Fruit fly (Drosophila melanogaster): ENCODE data around the gene CG14075.
A peak's percentile ranks its signal among the peaks of the same experiment; 100 is the strongest.

The CG14075 gene

DNA sequence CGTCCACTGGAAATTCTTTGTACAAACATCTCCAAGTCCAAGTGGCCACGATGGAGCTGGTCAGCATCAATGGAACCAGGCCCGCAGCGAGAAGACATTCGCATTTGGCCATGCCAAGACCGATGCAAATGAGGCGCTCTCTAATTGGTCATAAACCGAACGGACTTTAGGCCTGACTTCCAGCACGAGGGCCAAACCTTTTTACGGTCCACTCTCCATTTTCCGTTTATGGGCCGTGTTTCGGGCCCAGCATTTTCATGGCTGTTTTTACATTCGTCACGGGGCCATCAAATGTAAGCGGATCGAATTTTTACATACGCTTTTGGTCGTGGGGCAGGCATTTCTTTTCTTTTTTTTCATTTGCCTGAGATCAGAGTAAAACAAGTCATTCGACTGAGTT, 4.8 kb downstream of the CG14075 start, which contains the start of gene CG34256 (continued):
- TF ChIP-seq CG8290 (GFP tag; optimal IDR thresholded peaks at IDR 0.05) (no peak), CG8290 (tag; optimal IDR thresholded peaks at IDR 0.05) (no peak), CG6813 (GFP tag; optimal IDR thresholded peaks at IDR 0.05) (no peak), crol (GFP tag; IDR thresholded peaks at IDR 0.05) (no peak), zen2 (GFP tag; IDR thresholded peaks at IDR 0.05; ENCODE audit: partially characterized antibody) (no peak), CG2116 (GFP tag; optimal IDR thresholded peaks at IDR 0.05) (no peak), sug (tag; optimal IDR thresholded peaks at IDR 0.05) (peak; percentile 1), CG13894 (tag; optimal IDR thresholded peaks at IDR 0.05) (peak; percentile 26), amos (GFP tag; IDR thresholded peaks at IDR 0.05; ENCODE audit: partially characterized antibody) (peak; percentile 27; the same call in 1 of the 2 replicates), ttk (GFP tag; IDR thresholded peaks at IDR 0.05) (no peak), CG1792 (GFP tag; optimal IDR thresholded peaks at IDR 0.05) (no peak), sob (GFP tag; IDR thresholded peaks at IDR 0.05) (0 out of 2 replicates have a peak, but pooled peaks have one; percentile 11), kni (GFP tag; optimal IDR thresholded peaks at IDR 0.05) (peak; percentile 57), CG34376 (GFP tag; optimal IDR thresholded peaks at IDR 0.05) (no peak), CG10654 (GFP tag; optimal IDR thresholded peaks at IDR 0.05) (no peak), gsb-n (tag; optimal IDR thresholded peaks at IDR 0.05) (peak; percentile 96), nau (GFP tag; optimal IDR thresholded peaks at IDR 0.05) (no peak), unpg (GFP tag; optimal IDR thresholded peaks at IDR 0.05) (no peak), Opbp (GFP tag; IDR thresholded peaks at IDR 0.05; ENCODE audit: partially characterized antibody) (no peak), Bgb (GFP tag; IDR thresholded peaks at IDR 0.05; ENCODE audit: partially characterized antibody) (0 out of 2 replicates have a peak, but pooled peaks have one; percentile 17), CG17829 (tag; optimal IDR thresholded peaks at IDR 0.05) (no peak)

DNA sequence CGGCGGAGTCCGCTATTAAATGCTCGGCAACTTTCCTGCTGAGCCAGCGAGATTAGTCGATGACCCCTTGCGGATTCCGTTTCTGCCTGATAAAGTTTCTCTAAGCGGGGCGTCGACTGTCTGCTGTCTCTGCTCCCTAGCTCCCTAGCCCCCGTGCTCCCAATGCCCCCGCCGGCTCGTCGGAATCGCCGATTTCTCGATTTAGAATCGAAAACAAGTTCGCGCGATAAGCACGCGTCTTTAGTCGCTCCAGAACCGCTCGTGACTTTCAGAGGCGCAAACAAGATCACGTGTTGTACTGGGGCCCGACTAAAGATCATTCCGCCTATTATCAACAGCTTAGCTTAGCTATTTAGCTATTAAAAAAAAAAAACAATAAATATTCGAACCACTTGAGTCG, 8.1 kb downstream of the CG14075 start:
- TF ChIP-seq CG10543 (GFP tag; optimal IDR thresholded peaks at IDR 0.05) (peak; percentile 6), phol (tag; optimal IDR thresholded peaks at IDR 0.05) (no peak), CG7987 (GFP tag; optimal IDR thresholded peaks at IDR 0.05) (peak; percentile 47), CG2678 (tag; optimal IDR thresholded peaks at IDR 0.05) (peak; percentile 48), CG18619 (GFP tag; optimal IDR thresholded peaks at IDR 0.05) (no peak), Gsc (GFP tag; IDR thresholded peaks at IDR 0.05) (no peak), Lim3 (GFP tag; IDR thresholded peaks at IDR 0.05) (no peak), cwo (GFP tag; optimal IDR thresholded peaks at IDR 0.05) (peak; percentile 99), Hmx (GFP tag; optimal IDR thresholded peaks at IDR 0.05) (no peak), CG8359 (GFP tag; optimal IDR thresholded peaks at IDR 0.05; ENCODE audit: borderline replicate concordance) (peak; percentile 98), Dfd (GFP tag; optimal IDR thresholded peaks at IDR 0.05) (no peak), CG6765 (GFP tag; optimal IDR thresholded peaks at IDR 0.05) (no peak), Hmr (GFP tag; optimal IDR thresholded peaks at IDR 0.05) (peak; percentile 2), sug (tag; optimal IDR thresholded peaks at IDR 0.05) (peak; percentile 83), yki (optimal IDR thresholded peaks at IDR 0.05) (no peak), crol (GFP tag; IDR thresholded peaks at IDR 0.05) (peak; percentile 43), Tbp (GFP tag; optimal IDR thresholded peaks at IDR 0.05) (peak; percentile 60), CG34376 (GFP tag; optimal IDR thresholded peaks at IDR 0.05) (peak; percentile 88), NfI (GFP tag; optimal IDR thresholded peaks at IDR 0.05) (no peak), esg (GFP tag; conservative IDR thresholded peaks at IDR 0.05) (no peak)
